Fruit fly (Drosophila melanogaster) whole organism, embryonic: Measurements from ENCODE around the gene CG18213.

Source experiments
- Abd-B ChIP-seq: fragments of 200-800 bp; sonication (Bioruptor generic); optimal IDR thresholded peaks from 2 replicates; lab custom pipeline; 2018; ENCODE audit warnings: missing biosample characterization, mild to moderate bottlenecking, missing genetic modification characterization, moderate library complexity
- Adf1 ChIP-seq: fragments of 200-800 bp; sonication (Bioruptor generic); IDR thresholded peaks from 2 replicates; pipeline ENCODE4 v1.3.6; 2022; ENCODE audit warnings: missing biosample characterization, missing genetic modification characterization
- CG10274 ChIP-seq: fragments of 200-800 bp; sonication (Bioruptor generic); optimal IDR thresholded peaks from 3 replicates; lab custom pipeline; 2017; ENCODE audit warnings: missing biosample characterization, mild to moderate bottlenecking, missing genetic modification characterization
- CG10462 ChIP-seq: fragments of 200-800 bp; sonication (Bioruptor generic); optimal IDR thresholded peaks from 2 replicates; lab custom pipeline; 2016; ENCODE audit warnings: missing biosample characterization, missing genetic modification characterization
- CG10543 ChIP-seq: fragments of 200-800 bp; sonication (Bioruptor generic); optimal IDR thresholded peaks from 3 replicates; lab custom pipeline; 2017; ENCODE audit warnings: missing biosample characterization, mild to moderate bottlenecking, missing genetic modification characterization, moderate library complexity
- CG11085 ChIP-seq: fragments of 200-800 bp; sonication (Bioruptor generic); IDR thresholded peaks from 2 replicates; pipeline ENCODE4 v1.3.6; 2022; ENCODE audit warnings: missing biosample characterization, missing genetic modification characterization
- CG11723 ChIP-seq: fragments of 200-800 bp; sonication (Bioruptor generic); optimal IDR thresholded peaks from 2 replicates; lab custom pipeline; 2017; ENCODE audit warnings: missing biosample characterization, mild to moderate bottlenecking, missing genetic modification characterization
- CG13287 ChIP-seq: fragments of 200-800 bp; sonication (Bioruptor generic); IDR thresholded peaks from 2 replicates; pipeline ENCODE4 v1.3.6; 2022; ENCODE audit warnings: missing biosample characterization, missing genetic modification characterization; ENCODE audit not compliant: partially characterized antibody
- CG1529 ChIP-seq: fragments of 200-800 bp; sonication (Bioruptor generic); optimal IDR thresholded peaks from 3 replicates; lab custom pipeline; 2018; ENCODE audit warnings: missing biosample characterization, missing genetic modification characterization
- CG16813 ChIP-seq: fragments of 200-800 bp; sonication (Bioruptor generic); IDR thresholded peaks from 3 replicates; pipeline ENCODE4 v1.3.6; 2022; ENCODE audit warnings: missing biosample characterization, missing genetic modification characterization; ENCODE audit not compliant: partially characterized antibody
- CG17186 ChIP-seq: fragments of 200-800 bp; sonication (Bioruptor generic); optimal IDR thresholded peaks from 3 replicates; lab custom pipeline; 2017; ENCODE audit warnings: missing biosample characterization, missing genetic modification reagents, missing genetic modification characterization
- CG17385 ChIP-seq: fragments of 200-800 bp; sonication (Bioruptor generic); optimal IDR thresholded peaks from 3 replicates; lab custom pipeline; 2018; ENCODE audit warnings: missing biosample characterization, mild to moderate bottlenecking, missing genetic modification characterization
- CG1792 ChIP-seq: fragments of 200-800 bp; sonication (Bioruptor generic); optimal IDR thresholded peaks from 2 replicates; lab custom pipeline; 2016; ENCODE audit warnings: missing biosample characterization, missing genetic modification characterization
- CG2889 ChIP-seq: fragments of 200-800 bp; sonication (Bioruptor generic); IDR thresholded peaks from 3 replicates; pipeline ENCODE4 v1.3.6; 2022; ENCODE audit warnings: missing biosample characterization, missing genetic modification characterization
- CG31388 ChIP-seq: fragments of 200-800 bp; sonication (Bioruptor generic); optimal IDR thresholded peaks from 2 replicates; lab custom pipeline; 2016; ENCODE audit warnings: missing biosample characterization, missing genetic modification characterization
- CG32767 ChIP-seq: fragments of 200-800 bp; sonication (Bioruptor generic); IDR thresholded peaks from 2 replicates; pipeline ENCODE4 v1.3.6; 2022; ENCODE audit warnings: missing biosample characterization, missing genetic modification characterization
- CG3995 ChIP-seq: fragments of 200-800 bp; sonication (Bioruptor generic); optimal IDR thresholded peaks from 3 replicates; lab custom pipeline; 2016; ENCODE audit warnings: missing biosample characterization, missing genetic modification characterization
- CG4404 ChIP-seq: fragments of 200-800 bp; sonication (Bioruptor generic); IDR thresholded peaks from 2 replicates; pipeline ENCODE4 v1.3.6; 2022; ENCODE audit warnings: missing biosample characterization, missing genetic modification characterization
- CG6175 ChIP-seq: fragments of 200-800 bp; sonication (Bioruptor generic); IDR thresholded peaks from 3 replicates; pipeline ENCODE4 v1.3.6; 2022; ENCODE audit warnings: missing biosample characterization, missing genetic modification characterization
- CG6272 ChIP-seq: fragments of 200-800 bp; sonication (Bioruptor generic); IDR thresholded peaks from 2 replicates; pipeline ENCODE4 v1.3.6; 2022; ENCODE audit warnings: missing biosample characterization, missing genetic modification characterization
- CG7271 ChIP-seq: fragments of 200-800 bp; sonication (Bioruptor generic); optimal IDR thresholded peaks from 2 replicates; lab custom pipeline; 2018; ENCODE audit warnings: missing biosample characterization, mild to moderate bottlenecking, missing genetic modification characterization, moderate library complexity
- CG7357 ChIP-seq: fragments of 200-800 bp; sonication (Bioruptor generic); IDR thresholded peaks from 3 replicates; pipeline ENCODE4 v1.3.6; 2022; ENCODE audit warnings: missing biosample characterization, missing genetic modification characterization
- CG7928 ChIP-seq: fragments of 200-800 bp; sonication (Bioruptor generic); optimal IDR thresholded peaks from 2 replicates; lab custom pipeline; 2017; ENCODE audit warnings: missing biosample characterization, mild to moderate bottlenecking, missing genetic modification characterization
- CG9932 ChIP-seq: fragments of 200-800 bp; sonication (Bioruptor generic); IDR thresholded peaks from 2 replicates; pipeline ENCODE4 v1.3.6; 2022; ENCODE audit warnings: missing biosample characterization, missing genetic modification characterization
- Chrac-16 ChIP-seq: fragments of 200-800 bp; sonication (Bioruptor generic); optimal IDR thresholded peaks from 3 replicates; lab custom pipeline; 2016; ENCODE audit warnings: missing biosample characterization, missing genetic modification characterization
- D19A ChIP-seq: fragments of 200-800 bp; optimal IDR thresholded peaks from 3 replicates; lab custom pipeline; 2019; ENCODE audit warnings: missing biosample characterization, mild to moderate bottlenecking, missing genetic modification characterization, moderate library complexity
- Doc3 ChIP-seq: fragments of 200-800 bp; sonication (Bioruptor generic); IDR thresholded peaks from 3 replicates; pipeline ENCODE4 v1.3.6; 2022; ENCODE audit warnings: missing biosample characterization, missing genetic modification characterization; ENCODE audit not compliant: partially characterized antibody
- Ets65A ChIP-seq: fragments of 200-800 bp; sonication (Bioruptor generic); peaks from one replicate; lab custom pipeline; 2016; ENCODE audit warnings: missing biosample characterization, missing genetic modification characterization
- HLHmδ ChIP-seq: fragments of 200-800 bp; sonication (Bioruptor generic); optimal IDR thresholded peaks from 2 replicates; lab custom pipeline; 2018; ENCODE audit warnings: missing biosample characterization, mild to moderate bottlenecking, missing genetic modification characterization, moderate library complexity
- Meics ChIP-seq: fragments of 200-800 bp; sonication (Bioruptor generic); optimal IDR thresholded peaks from 2 replicates; lab custom pipeline; 2017; ENCODE audit warnings: missing biosample characterization, mild to moderate bottlenecking, missing genetic modification characterization
- Mes4 ChIP-seq: fragments of 200-800 bp; sonication (Bioruptor generic); optimal IDR thresholded peaks from 2 replicates; lab custom pipeline; 2016; ENCODE audit warnings: missing biosample characterization, missing genetic modification characterization
- Mrtf ChIP-seq: fragments of 200-800 bp; sonication (Bioruptor generic); IDR thresholded peaks from 3 replicates; pipeline ENCODE4 v1.3.6; 2022; ENCODE audit warnings: missing biosample characterization, missing genetic modification characterization
- Stat92E ChIP-seq, 3 experiments: fragments of >200 bp in 2 of 3; fragments of 200-800 bp in 1 of 3; sonication (Bioruptor generic) in 1 of 3; optimal IDR thresholded peaks; 2 replicates each; lab custom pipeline; 2017 to 2019; ENCODE audit warnings: missing biosample characterization in 3 of 3, missing genetic modification characterization in 3 of 3, mild to moderate bottlenecking in 1 of 3, moderate library complexity in 1 of 3
- Xrp1 ChIP-seq: fragments of 200-800 bp; sonication (Bioruptor generic); IDR thresholded peaks from 2 replicates; pipeline ENCODE4 v1.3.6; 2022; ENCODE audit warnings: missing biosample characterization, missing genetic modification characterization
- bbx ChIP-seq: fragments of 200-800 bp; sonication (Bioruptor generic); IDR thresholded peaks from 2 replicates; pipeline ENCODE4 v1.3.6; 2022; ENCODE audit warnings: missing biosample characterization, missing genetic modification characterization; ENCODE audit not compliant: partially characterized antibody
- chn ChIP-seq: fragments of 200-800 bp; sonication (Bioruptor generic); optimal IDR thresholded peaks from 2 replicates; lab custom pipeline; 2016; ENCODE audit warnings: missing biosample characterization, missing genetic modification characterization
- ci ChIP-seq: fragments of 200-800 bp; sonication (Bioruptor generic); IDR thresholded peaks from 3 replicates; pipeline ENCODE4 v1.3.6; 2022; ENCODE audit warnings: missing biosample characterization, missing genetic modification characterization
- dm ChIP-seq: fragments of 200-800 bp; sonication (Bioruptor generic); optimal IDR thresholded peaks from 3 replicates; lab custom pipeline; 2016; ENCODE audit warnings: missing biosample characterization, missing genetic modification characterization
- ewg ChIP-seq: fragments of 200-800 bp; sonication (Bioruptor generic); optimal IDR thresholded peaks from 3 replicates; lab custom pipeline; 2017; ENCODE audit warnings: mild to moderate bottlenecking, missing biosample characterization, missing genetic modification reagents, missing genetic modification characterization
- fd64A ChIP-seq: fragments of 200-800 bp; sonication (Bioruptor generic); optimal IDR thresholded peaks from 3 replicates; lab custom pipeline; 2018; ENCODE audit warnings: missing biosample characterization, mild to moderate bottlenecking, missing genetic modification characterization
- fd96Cb ChIP-seq: fragments of 200-800 bp; sonication (Bioruptor generic); optimal IDR thresholded peaks from 2 replicates; lab custom pipeline; 2018; ENCODE audit warnings: missing biosample characterization, mild to moderate bottlenecking, missing genetic modification characterization, moderate library complexity
- lab ChIP-seq: fragments of 200-800 bp; sonication (Bioruptor generic); optimal IDR thresholded peaks from 3 replicates; lab custom pipeline; 2017; ENCODE audit warnings: missing biosample characterization, missing genetic modification characterization, mild to moderate bottlenecking, moderate library complexity, missing genetic modification reagents
- odd ChIP-seq: fragments of 200-800 bp; sonication (Bioruptor generic); optimal IDR thresholded peaks from 2 replicates; lab custom pipeline; 2017; ENCODE audit warnings: missing biosample characterization, mild to moderate bottlenecking, missing genetic modification characterization
- sd ChIP-seq: fragments of 200-800 bp; sonication (Bioruptor generic); optimal IDR thresholded peaks from 3 replicates; lab custom pipeline; 2018; ENCODE audit warnings: missing biosample characterization, mild to moderate bottlenecking, missing genetic modification characterization, moderate library complexity
- sisA ChIP-seq: fragments of 200-800 bp; sonication (Bioruptor generic); IDR thresholded peaks from 2 replicates; pipeline ENCODE4 v1.3.6; 2022; ENCODE audit warnings: missing biosample characterization, missing genetic modification characterization
- sr ChIP-seq: fragments of 200-800 bp; sonication (Bioruptor generic); IDR thresholded peaks from 3 replicates; pipeline ENCODE4 v1.3.6; 2022; ENCODE audit warnings: missing biosample characterization, missing genetic modification characterization
- ssp ChIP-seq: fragments of 200-800 bp; sonication (Bioruptor generic); IDR thresholded peaks from 2 replicates; pipeline ENCODE4 v1.3.6; 2022; ENCODE audit warnings: missing biosample characterization, missing genetic modification characterization
- stc ChIP-seq: fragments of 200-800 bp; sonication (Bioruptor generic); IDR thresholded peaks from 2 replicates; pipeline ENCODE4 v1.3.6; 2022; ENCODE audit warnings: missing biosample characterization, missing genetic modification characterization
- tgo ChIP-seq: fragments of 200-800 bp; sonication (Bioruptor generic); IDR thresholded peaks from 3 replicates; pipeline ENCODE4 v1.3.6; 2022; ENCODE audit warnings: missing biosample characterization, missing genetic modification characterization
- ttk ChIP-seq: fragments of 200-800 bp; sonication (Bioruptor generic); IDR thresholded peaks from 2 replicates; pipeline ENCODE4 v2.1.2; 2022; ENCODE audit warnings: missing biosample characterization, missing genetic modification characterization
- z ChIP-seq: fragments of 200-800 bp; sonication (Bioruptor generic); IDR thresholded peaks from 3 replicates; pipeline ENCODE4 v1.3.6; 2022; ENCODE audit warnings: missing biosample characterization, missing genetic modification characterization

The CG18213 gene

dm6 chr3R:17066828-17067430 lies 26.9 kb upstream of the CG18213 start (continued):
- no peak for TF ChIP-seq D19A (tag; lab: Kevin White, UChicago)
- TF ChIP-seq CG4404 (GFP tag; lab: Robert Waterston, UW) = no peak
- no peak for TF ChIP-seq CG3995 (GFP tag; lab: Kevin White, UChicago)
- no peak for TF ChIP-seq CG32767
- TF ChIP-seq CG11085 (GFP tag; lab: Robert Waterston, UW) = no peak
- peak; percentile 46 for TF ChIP-seq CG10543 (GFP tag; lab: Kevin White, UChicago)
- 0 out of 3 replicates have a peak, but pooled peaks have one; percentile 44 for TF ChIP-seq CG6175 (GFP tag; lab: Robert Waterston, UW)
- no peak for TF ChIP-seq CG16813 (GFP tag; lab: Robert Waterston, UW)
- TF ChIP-seq CG7357 = no peak
- no peak for TF ChIP-seq Stat92E (GFP tag; optimal IDR thresholded peaks at IDR 0.05; lab: Kevin White, UChicago)
- TF ChIP-seq CG2889 (GFP tag; lab: Robert Waterston, UW) = no peak
- peak; percentile 73; the same call in 2 of the 3 replicates for TF ChIP-seq sr (GFP tag; lab: Robert Waterston, UW)
- TF ChIP-seq odd (GFP tag; lab: Kevin White, UChicago) = no peak
- no peak for TF ChIP-seq CG10462 (GFP tag; lab: Kevin White, UChicago)
- TF ChIP-seq CG1529 (GFP tag; lab: Kevin White, UChicago) = no peak
- no peak for TF ChIP-seq lab (GFP tag; lab: Kevin White, UChicago)
- no peak for TF ChIP-seq Doc3 (GFP tag; lab: Robert Waterston, UW)
- no peak for TF ChIP-seq ewg (GFP tag; lab: Kevin White, UChicago)
- 0 out of 2 replicates have a peak, but pooled peaks have one; percentile 14 for TF ChIP-seq stc
- no peak for TF ChIP-seq CG13287 (GFP tag; lab: Robert Waterston, UW)
- no peak for TF ChIP-seq sisA (GFP tag; lab: Robert Waterston, UW)
- no peak for TF ChIP-seq CG17385
- TF ChIP-seq Abd-B (GFP tag; lab: Kevin White, UChicago) = no peak
- no peak for TF ChIP-seq CG10274 (GFP tag; lab: Kevin White, UChicago)
- TF ChIP-seq CG7271 = no peak
- TF ChIP-seq ci (GFP tag; lab: Robert Waterston, UW) = no peak
- peak; percentile 37; the same call in 1 of the 3 replicates for TF ChIP-seq z
- no peak for TF ChIP-seq dm
- 0 out of 2 replicates have a peak, but pooled peaks have one; percentile 11 for TF ChIP-seq ssp (GFP tag; lab: Robert Waterston, UW)
- TF ChIP-seq bbx (GFP tag; lab: Robert Waterston, UW) = peak; percentile 15; the same call in 1 of the 2 replicates
- no peak for TF ChIP-seq CG11723 (GFP tag; lab: Kevin White, UChicago)
- no peak for TF ChIP-seq fd96Cb (tag; lab: Kevin White, UChicago)
- no peak for TF ChIP-seq Mrtf (GFP tag; lab: Robert Waterston, UW)
- TF ChIP-seq HLHmδ (GFP tag; lab: Kevin White, UChicago) = no peak
- no peak for TF ChIP-seq Chrac-16 (GFP tag; lab: Kevin White, UChicago)
- no peak for TF ChIP-seq Xrp1 (GFP tag; lab: Robert Waterston, UW)
- no peak for TF ChIP-seq tgo (GFP tag; lab: Robert Waterston, UW)
- TF ChIP-seq chn = no peak
- no peak for TF ChIP-seq fd64A (GFP tag; lab: Kevin White, UChicago)
- no peak for TF ChIP-seq CG6272 (GFP tag; lab: Robert Waterston, UW)
- TF ChIP-seq Adf1 = peak; percentile 34; the same call in 1 of the 2 replicates
- no peak for TF ChIP-seq CG7928 (GFP tag; lab: Kevin White, UChicago)
- TF ChIP-seq CG31388 = no peak
- peak; percentile 79 for TF ChIP-seq sd (tag; lab: Kevin White, UChicago)
- TF ChIP-seq Meics (GFP tag; lab: Kevin White, UChicago) = no peak
- no peak for TF ChIP-seq CG1792 (GFP tag; lab: Kevin White, UChicago)
- no peak for TF ChIP-seq Mes4
- no peak for TF ChIP-seq ttk
- peak; percentile 26; the same call in 1 of the 2 replicates for TF ChIP-seq CG9932 (GFP tag; lab: Robert Waterston, UW)
- no peak for TF ChIP-seq CG17186
- peak; percentile 57 for TF ChIP-seq Ets65A (GFP tag; lab: Kevin White, UChicago)
